Fruit fly (Drosophila melanogaster): Measurements from ENCODE around the gene CG31546.

Gene CG31546

DNA sequence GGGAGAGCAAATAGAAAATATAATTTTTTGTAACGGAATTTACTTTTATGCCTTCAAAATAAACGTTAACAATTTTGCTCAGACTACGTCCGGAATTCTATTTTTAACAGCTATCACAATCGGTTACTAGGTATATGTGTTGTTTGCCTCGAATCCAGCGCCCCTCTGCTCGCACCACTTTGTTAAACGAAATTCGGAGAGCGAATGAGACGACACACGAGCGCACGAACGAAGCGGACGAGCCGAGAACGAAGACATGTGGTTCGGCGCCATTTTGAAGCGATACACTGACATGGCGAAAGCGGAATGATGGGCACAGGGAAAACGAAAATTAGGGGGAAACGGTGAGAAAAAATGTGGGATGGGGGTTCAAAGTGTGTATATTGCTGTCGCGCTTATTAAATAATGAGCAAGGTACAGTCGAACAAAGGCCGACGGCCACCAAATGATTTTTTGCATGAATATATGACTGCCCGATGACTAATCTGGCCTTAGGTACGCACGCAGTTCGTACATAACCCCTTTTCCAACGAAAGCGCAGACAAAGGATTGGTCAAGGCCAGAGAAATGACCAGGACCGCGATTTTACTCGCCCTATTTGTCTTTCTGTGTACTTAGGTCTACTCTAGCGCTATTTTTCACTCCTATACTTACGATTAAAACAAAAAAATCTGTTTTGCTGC is 34.9 kb downstream of the CG31546 start:
- peak; percentile 75 for TF ChIP-seq brk (GFP tag; optimal IDR thresholded peaks at IDR 0.05)
- TF ChIP-seq dmrt93B (GFP tag; optimal IDR thresholded peaks at IDR 0.05), result no peak
- TF ChIP-seq lola (GFP tag; optimal IDR thresholded peaks at IDR 0.05), result no peak
- TF ChIP-seq tai (GFP tag; optimal IDR thresholded peaks at IDR 0.05), result no peak
- TF ChIP-seq br (GFP tag; optimal IDR thresholded peaks at IDR 0.05), result peak; percentile 28
- TF ChIP-seq Myc (optimal IDR thresholded peaks at IDR 0.05), result peak; percentile 22
- no peak for TF ChIP-seq Vsx2 (GFP tag; optimal IDR thresholded peaks at IDR 0.05; ENCODE audit: partially characterized antibody)
- TF ChIP-seq Dif (GFP tag; optimal IDR thresholded peaks at IDR 0.05; ENCODE audit: partially characterized antibody), result peak; percentile 64
- TF ChIP-seq Rel (GFP tag; optimal IDR thresholded peaks at IDR 0.05), result no peak
- peak; percentile 64 for TF ChIP-seq Rel (tag; optimal IDR thresholded peaks at IDR 0.05)
- no peak for TF ChIP-seq sv (GFP tag; optimal IDR thresholded peaks at IDR 0.05)
- TF ChIP-seq h (GFP tag; optimal IDR thresholded peaks at IDR 0.05), result peak; percentile 65
- no peak for TF ChIP-seq pan (optimal IDR thresholded peaks at IDR 0.05)
- TF ChIP-seq dl (GFP tag; optimal IDR thresholded peaks at IDR 0.05; ENCODE audit: insufficient read depth in 1 of 2, partially characterized antibody in 2 of 2), result peak; percentile 8 to 39
- peak; percentile 10 to 71 for TF ChIP-seq foxo (GFP tag; optimal IDR thresholded peaks at IDR 0.05)
- TF ChIP-seq Mio (GFP tag; optimal IDR thresholded peaks at IDR 0.05), result no peak
- TF ChIP-seq dsf (GFP tag; optimal IDR thresholded peaks at IDR 0.05; ENCODE audit: borderline replicate concordance), result no peak
- TF ChIP-seq Hr83 (GFP tag; optimal IDR thresholded peaks at IDR 0.05; ENCODE audit: poor library complexity, severe bottlenecking), result peak; percentile 71
- no peak for TF ChIP-seq woc (GFP tag; optimal IDR thresholded peaks at IDR 0.05)
- peak; percentile 1 for TF ChIP-seq fru (GFP tag; optimal IDR thresholded peaks at IDR 0.05)
- no peak for TF ChIP-seq Jra (GFP tag; optimal IDR thresholded peaks at IDR 0.05)
- peak; percentile 52 for TF ChIP-seq rgr (GFP tag; optimal IDR thresholded peaks at IDR 0.05)
- TF ChIP-seq sage (GFP tag; optimal IDR thresholded peaks at IDR 0.05), result no peak
- TF ChIP-seq CG32264 (GFP tag; optimal IDR thresholded peaks at IDR 0.05), result peak; percentile 50
- TF ChIP-seq Hr78 (GFP tag; optimal IDR thresholded peaks at IDR 0.05), result no peak
- TF ChIP-seq N (GFP tag; optimal IDR thresholded peaks at IDR 0.05), result no peak
- no peak for TF ChIP-seq GATAd (GFP tag; optimal IDR thresholded peaks at IDR 0.05)
- no peak for TF ChIP-seq OdsH (GFP tag; optimal IDR thresholded peaks at IDR 0.05)
- no peak for TF ChIP-seq HLH106 (tag; optimal IDR thresholded peaks at IDR 0.05)
- no peak for TF ChIP-seq CG9705 (GFP tag; optimal IDR thresholded peaks at IDR 0.05)
- TF ChIP-seq ey (GFP tag; optimal IDR thresholded peaks at IDR 0.05), result no peak
- no peak for TF ChIP-seq Dfd (GFP tag; optimal IDR thresholded peaks at IDR 0.05)
- peak; percentile 96 for TF ChIP-seq psq (GFP tag; optimal IDR thresholded peaks at IDR 0.05)
- TF ChIP-seq CrebA (GFP tag; optimal IDR thresholded peaks at IDR 0.05; ENCODE audit: borderline replicate concordance), result no peak
- TF ChIP-seq Hnf4 (GFP tag; optimal IDR thresholded peaks at IDR 0.05), result peak; percentile 76
- TF ChIP-seq Abd-B (GFP tag; optimal IDR thresholded peaks at IDR 0.05), result no peak
- no peak for TF ChIP-seq usp (GFP tag; optimal IDR thresholded peaks at IDR 0.05)
- TF ChIP-seq Sp1 (GFP tag; optimal IDR thresholded peaks at IDR 0.05), result peak; percentile 35
- TF ChIP-seq jim (GFP tag; optimal IDR thresholded peaks at IDR 0.05), result no peak

dm6 chr3R:5599521-5600360 is 35.7 kb downstream of the CG31546 start:
- TF ChIP-seq N (GFP tag; optimal IDR thresholded peaks at IDR 0.05), result no peak
- no peak for TF ChIP-seq usp (GFP tag; optimal IDR thresholded peaks at IDR 0.05)
- peak; percentile 39 for TF ChIP-seq Myc (optimal IDR thresholded peaks at IDR 0.05)
- TF ChIP-seq brk (GFP tag; optimal IDR thresholded peaks at IDR 0.05), result no peak
- TF ChIP-seq Hr78 (GFP tag; optimal IDR thresholded peaks at IDR 0.05), result no peak
- no peak for TF ChIP-seq psq (GFP tag; optimal IDR thresholded peaks at IDR 0.05)
- TF ChIP-seq CrebA (GFP tag; optimal IDR thresholded peaks at IDR 0.05; ENCODE audit: borderline replicate concordance), result no peak
- TF ChIP-seq GATAd (GFP tag; optimal IDR thresholded peaks at IDR 0.05), result no peak
- TF ChIP-seq sv (GFP tag; optimal IDR thresholded peaks at IDR 0.05), result no peak
- TF ChIP-seq dl (GFP tag; optimal IDR thresholded peaks at IDR 0.05; ENCODE audit: insufficient read depth in 1 of 2, partially characterized antibody in 2 of 2), result peak in 1 of 2 experiments; percentile 56
- TF ChIP-seq Dfd (GFP tag; optimal IDR thresholded peaks at IDR 0.05), result no peak
- TF ChIP-seq rgr (GFP tag; optimal IDR thresholded peaks at IDR 0.05), result no peak
- TF ChIP-seq Vsx2 (GFP tag; optimal IDR thresholded peaks at IDR 0.05; ENCODE audit: partially characterized antibody), result no peak
- no peak for TF ChIP-seq CG32264 (GFP tag; optimal IDR thresholded peaks at IDR 0.05)
- no peak for TF ChIP-seq Jra (GFP tag; optimal IDR thresholded peaks at IDR 0.05)
- TF ChIP-seq Hr83 (GFP tag; optimal IDR thresholded peaks at IDR 0.05; ENCODE audit: poor library complexity, severe bottlenecking), result peak; percentile 27
- TF ChIP-seq Sp1 (GFP tag; optimal IDR thresholded peaks at IDR 0.05), result no peak
- TF ChIP-seq Abd-B (GFP tag; optimal IDR thresholded peaks at IDR 0.05), result no peak
- TF ChIP-seq h (GFP tag; optimal IDR thresholded peaks at IDR 0.05), result no peak
- TF ChIP-seq tai (GFP tag; optimal IDR thresholded peaks at IDR 0.05), result no peak
- TF ChIP-seq woc (GFP tag; optimal IDR thresholded peaks at IDR 0.05), result peak; percentile 1
- TF ChIP-seq Rel (GFP tag; optimal IDR thresholded peaks at IDR 0.05), result no peak
- no peak for TF ChIP-seq Rel (tag; optimal IDR thresholded peaks at IDR 0.05)
- TF ChIP-seq foxo (GFP tag; optimal IDR thresholded peaks at IDR 0.05), result no peak
- no peak for TF ChIP-seq sage (GFP tag; optimal IDR thresholded peaks at IDR 0.05)
- no peak for TF ChIP-seq Hnf4 (GFP tag; optimal IDR thresholded peaks at IDR 0.05)
- no peak for TF ChIP-seq HLH106 (tag; optimal IDR thresholded peaks at IDR 0.05)
- TF ChIP-seq dsf (GFP tag; optimal IDR thresholded peaks at IDR 0.05; ENCODE audit: borderline replicate concordance), result no peak
- no peak for TF ChIP-seq br (GFP tag; optimal IDR thresholded peaks at IDR 0.05)
- no peak for TF ChIP-seq ey (GFP tag; optimal IDR thresholded peaks at IDR 0.05)
- peak; percentile 16 for TF ChIP-seq OdsH (GFP tag; optimal IDR thresholded peaks at IDR 0.05)
- peak; percentile 6 for TF ChIP-seq Dif (GFP tag; optimal IDR thresholded peaks at IDR 0.05; ENCODE audit: partially characterized antibody)
- TF ChIP-seq jim (GFP tag; optimal IDR thresholded peaks at IDR 0.05), result peak; percentile 55
